Worm (Caenorhabditis elegans): ENCODE data around the gene C18D1.2.
A peak's percentile ranks its signal among the peaks of the same experiment; 100 is the strongest.

DNA sequence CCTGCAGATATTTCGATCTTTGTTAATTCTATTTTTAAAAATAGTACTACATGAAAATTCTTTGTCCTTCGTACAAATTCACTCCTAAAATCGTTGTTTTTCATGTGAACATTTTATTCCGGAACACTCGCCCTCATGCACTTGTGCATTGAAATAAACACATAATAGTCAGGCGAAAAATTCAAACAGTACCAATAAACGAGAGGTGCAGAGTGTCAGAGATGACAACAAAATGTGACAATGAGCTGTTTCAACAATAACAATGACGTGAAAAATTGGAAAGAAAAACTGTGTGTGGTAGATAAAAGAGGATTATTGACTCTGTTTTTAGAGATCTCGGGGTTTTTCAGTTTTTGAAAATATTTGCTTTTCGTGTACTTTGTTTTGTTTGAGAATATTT, 28.6 kb upstream of the C18D1.2 start, which contains the start of gene F52H3.6:
- TF ChIP-seq C17E4.6 (GFP tag; IDR thresholded peaks at IDR 0.05) (no peak), tbp1 (GFP tag; optimal IDR thresholded peaks at IDR 0.05) (no peak), ztf-6 (GFP tag; IDR thresholded peaks at IDR 0.05) (no peak), sea-2 (GFP tag; IDR thresholded peaks at IDR 0.05) (no peak), unc-62 (GFP tag; optimal IDR thresholded peaks at IDR 0.05) (no peak), K11D2.4 (GFP tag; IDR thresholded peaks at IDR 0.05) (no peak), nhr-80 (tag; optimal IDR thresholded peaks at IDR 0.05) (peak; percentile 33), sdz-38 (tag; optimal IDR thresholded peaks at IDR 0.05) (no peak), ceh-27 (GFP tag; optimal IDR thresholded peaks at IDR 0.05) (no peak), pha-4 (tag; optimal IDR thresholded peaks at IDR 0.05) (no peak), ztf-28 (GFP tag; IDR thresholded peaks at IDR 0.05) (no peak), Y53G8AR.9 (GFP tag; conservative IDR thresholded peaks at IDR 0.05) (no peak), D2030.7 (GFP tag; IDR thresholded peaks at IDR 0.05) (no peak), nhr-27 (tag; optimal IDR thresholded peaks at IDR 0.05) (no peak)
